Worm (Caenorhabditis elegans) whole organism, midembryonic: Measurements from ENCODE around the gene C06B8.7.

Experiments
- T22C8.4 ChIP-seq: fragments of 200-800 bp; sonication (Bioruptor generic); IDR thresholded peaks from 2 replicates; pipeline ENCODE4 v1.3.6; 2022; ENCODE audit warnings: missing genetic modification characterization, missing compliant biosample characterization
- cog-1 ChIP-seq: sonication (generic microtip); optimal IDR thresholded peaks from 2 replicates; lab custom pipeline; 2016; ENCODE audit warnings: missing genetic modification characterization, missing compliant biosample characterization
- flt-1 ChIP-seq: fragments of 200-800 bp; sonication (Bioruptor generic); IDR thresholded peaks from 2 replicates; pipeline ENCODE4 v1.3.6; 2022; ENCODE audit warnings: missing genetic modification characterization, missing compliant biosample characterization
- klf-2 ChIP-seq: fragments of 200-800 bp; sonication (Bioruptor generic); conservative IDR thresholded peaks from 2 replicates; pipeline ENCODE4 v1.3.6; 2022; ENCODE audit warnings: missing genetic modification reagents, missing genetic modification characterization, missing compliant biosample characterization
- med-1 ChIP-seq: sonication (generic microtip); optimal IDR thresholded peaks from 2 replicates; lab custom pipeline; 2017; ENCODE audit warnings: missing genetic modification characterization, mild to moderate bottlenecking, missing compliant biosample characterization, antibody characterized with exemption, missing genetic modification reagents; ENCODE audit not compliant: insufficient read depth
- ref-1 ChIP-seq: fragments of 200-800 bp; sonication (Bioruptor generic); conservative IDR thresholded peaks from 2 replicates; pipeline ENCODE4 v1.3.6; 2022; ENCODE audit warnings: missing genetic modification reagents, missing genetic modification characterization, missing compliant biosample characterization
- tab-1 ChIP-seq: fragments of 200-800 bp; sonication (Bioruptor generic); IDR thresholded peaks from 2 replicates; pipeline ENCODE4 v1.3.6; 2022; ENCODE audit warnings: missing genetic modification characterization, missing compliant biosample characterization
- ztf-23 ChIP-seq: fragments of 200-800 bp; sonication (Bioruptor generic); IDR thresholded peaks from 2 replicates; pipeline ENCODE4 v1.3.6; 2022; ENCODE audit warnings: missing genetic modification reagents, missing genetic modification characterization, missing compliant biosample characterization
- ztf-29 ChIP-seq: fragments of 200-800 bp; sonication (Bioruptor generic); IDR thresholded peaks from 2 replicates; pipeline ENCODE4 v1.3.6; 2022; ENCODE audit warnings: missing genetic modification reagents, missing genetic modification characterization, missing compliant biosample characterization

Gene C06B8.7

DNA sequence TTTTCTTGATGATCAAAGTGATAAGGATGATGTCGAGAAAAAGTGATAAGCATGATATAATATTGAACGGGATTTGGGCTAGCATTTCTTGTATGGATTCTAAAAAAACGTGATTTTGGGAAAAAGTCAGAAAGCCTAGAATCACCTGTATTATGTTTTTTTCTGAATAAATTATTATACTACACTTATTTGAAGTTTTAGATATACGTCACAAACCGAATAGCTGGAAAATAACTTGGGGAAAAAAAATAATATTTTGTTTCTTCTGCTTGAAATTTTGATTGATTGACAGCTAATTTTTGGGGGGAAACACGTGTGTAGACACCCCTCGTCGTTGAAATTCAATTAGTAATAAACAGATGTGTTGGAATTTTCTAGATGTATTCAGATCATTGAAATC is 6.0 kb upstream of the C06B8.7 start, which contains the start of gene str-264:
TSS of gene str-264 (minus strand) at position 101 of the 400 bp plus-strand sequence.
- TF ChIP-seq T22C8.4 (GFP tag; lab: Robert Waterston, UW) (no peak), ref-1 (GFP tag; lab: Robert Waterston, UW) (no peak), med-1 (GFP tag; lab: Kevin White, UChicago) (no peak), klf-2 (GFP tag; lab: Robert Waterston, UW) (no peak), ztf-23 (GFP tag; lab: Robert Waterston, UW) (no peak), cog-1 (tag; lab: Kevin White, UChicago) (no peak), flt-1 (no peak), tab-1 (GFP tag; lab: Robert Waterston, UW) (no peak), ztf-29 (GFP tag; lab: Robert Waterston, UW) (no peak)

DNA sequence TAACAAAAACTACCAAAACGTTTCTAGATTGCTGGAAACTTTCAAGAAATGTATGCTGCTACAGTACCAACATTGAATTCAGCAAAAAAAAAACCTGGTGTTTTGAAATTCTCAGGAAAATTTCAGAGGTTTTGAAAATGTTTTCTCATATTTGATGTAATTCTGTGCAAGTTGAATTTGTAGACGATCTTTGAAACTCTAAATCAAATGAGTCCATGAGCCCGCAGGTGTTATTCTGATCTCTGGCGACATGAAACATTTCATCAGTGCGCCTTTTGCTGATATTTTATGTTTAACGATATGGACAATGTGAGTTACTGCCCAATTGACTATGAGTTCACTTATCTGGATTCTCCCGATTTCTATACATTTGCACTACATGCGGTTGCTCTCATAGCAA is 4.9 kb upstream of the C06B8.7 start, which contains the start of gene srh-218:
TSS of gene srh-218 (plus strand) at position 301 of the 400 bp plus-strand sequence.
- no peak for TF ChIP-seq tab-1 (GFP tag; lab: Robert Waterston, UW)
- no peak for TF ChIP-seq ztf-23 (GFP tag; lab: Robert Waterston, UW)
- no peak for TF ChIP-seq med-1 (GFP tag; lab: Kevin White, UChicago)
- TF ChIP-seq ztf-29 (GFP tag; lab: Robert Waterston, UW), result no peak
- no peak for TF ChIP-seq flt-1
- no peak for TF ChIP-seq cog-1 (tag; lab: Kevin White, UChicago)
- TF ChIP-seq ref-1 (GFP tag; lab: Robert Waterston, UW), result no peak
- no peak for TF ChIP-seq klf-2 (GFP tag; lab: Robert Waterston, UW)
- no peak for TF ChIP-seq T22C8.4 (GFP tag; lab: Robert Waterston, UW)

DNA sequence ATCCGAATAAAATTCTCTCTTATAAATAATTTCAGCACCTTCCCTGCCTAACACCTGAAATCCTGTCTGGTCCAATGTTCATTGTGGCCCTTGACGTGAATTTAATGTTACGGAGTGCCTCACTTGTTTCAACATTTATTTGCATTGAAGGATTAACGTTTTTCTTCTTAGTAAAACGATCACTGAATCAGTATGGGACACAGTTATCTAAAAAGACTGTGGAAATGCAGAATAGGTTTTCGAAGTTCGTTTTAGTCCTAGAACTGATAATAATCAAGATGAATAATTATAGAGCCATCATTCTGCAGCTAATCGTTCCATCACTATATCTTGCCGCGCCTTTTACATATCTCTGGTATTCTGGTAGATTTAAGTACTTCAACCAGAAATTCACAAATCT is 3.4 kb upstream of the C06B8.7 start, which contains the start of gene srh-219:
TSS of gene srh-219 (plus strand) at position 301 of the 400 bp plus-strand sequence.
- TF ChIP-seq cog-1 (tag; lab: Kevin White, UChicago) (no peak), tab-1 (GFP tag; lab: Robert Waterston, UW) (no peak), ztf-23 (GFP tag; lab: Robert Waterston, UW) (no peak), T22C8.4 (GFP tag; lab: Robert Waterston, UW) (no peak), flt-1 (no peak), med-1 (GFP tag; lab: Kevin White, UChicago) (no peak), ref-1 (GFP tag; lab: Robert Waterston, UW) (no peak), klf-2 (GFP tag; lab: Robert Waterston, UW) (no peak), ztf-29 (GFP tag; lab: Robert Waterston, UW) (no peak)

DNA sequence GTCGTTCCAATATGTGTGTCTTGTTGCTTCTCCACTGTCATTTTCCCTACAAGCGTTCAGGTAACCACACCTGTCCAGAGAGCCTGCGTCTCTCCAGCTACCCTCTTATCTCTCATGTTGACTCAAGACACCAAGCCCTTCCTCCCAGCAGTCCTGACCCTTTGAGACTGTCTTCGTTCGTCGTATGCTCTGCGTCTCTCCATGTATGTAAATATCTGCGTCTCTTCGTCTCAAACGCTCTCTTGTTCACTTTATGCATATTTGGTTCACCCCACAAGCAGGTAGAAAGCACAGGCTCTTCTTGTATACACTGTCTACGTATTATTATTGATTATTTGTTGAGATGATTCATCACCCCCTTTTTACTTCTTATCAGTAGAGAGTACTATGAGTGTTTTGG is 803 bp upstream of the C06B8.7 start:
- TF ChIP-seq med-1 (GFP tag; lab: Kevin White, UChicago) (no peak), ref-1 (GFP tag; lab: Robert Waterston, UW) (no peak), klf-2 (GFP tag; lab: Robert Waterston, UW) (no peak), flt-1 (no peak), ztf-29 (GFP tag; lab: Robert Waterston, UW) (peak; percentile 53; the same call in 1 of the 2 replicates), T22C8.4 (GFP tag; lab: Robert Waterston, UW) (no peak), cog-1 (tag; lab: Kevin White, UChicago) (peak; percentile 12)

DNA sequence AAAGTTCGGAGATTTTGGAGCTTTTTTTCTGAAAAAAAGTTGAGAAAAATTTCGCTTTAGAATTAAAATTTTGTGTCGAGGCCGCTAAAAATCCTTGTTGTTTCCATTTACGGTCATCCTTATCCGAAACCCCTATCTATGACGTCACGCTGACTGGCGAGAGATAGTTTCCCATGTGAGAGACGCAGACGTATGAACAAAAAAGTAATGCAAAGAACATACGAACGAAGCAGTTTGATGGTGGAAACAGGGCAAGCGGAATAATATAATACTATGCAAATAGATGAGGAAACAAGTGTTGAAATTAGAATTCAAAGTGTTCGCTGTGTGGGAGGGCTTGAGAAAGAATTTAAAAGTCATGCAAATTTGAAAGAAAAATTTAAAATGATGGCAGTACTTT is 565 bp downstream of the C06B8.7 start:
- TF ChIP-seq klf-2 (GFP tag; lab: Robert Waterston, UW), result no peak
- TF ChIP-seq ref-1 (GFP tag; lab: Robert Waterston, UW), result no peak
- TF ChIP-seq ztf-23 (GFP tag; lab: Robert Waterston, UW), result no peak
- TF ChIP-seq T22C8.4 (GFP tag; lab: Robert Waterston, UW), result no peak
- TF ChIP-seq med-1 (GFP tag; lab: Kevin White, UChicago), result no peak
- no peak for TF ChIP-seq flt-1
- no peak for TF ChIP-seq cog-1 (tag; lab: Kevin White, UChicago)

DNA sequence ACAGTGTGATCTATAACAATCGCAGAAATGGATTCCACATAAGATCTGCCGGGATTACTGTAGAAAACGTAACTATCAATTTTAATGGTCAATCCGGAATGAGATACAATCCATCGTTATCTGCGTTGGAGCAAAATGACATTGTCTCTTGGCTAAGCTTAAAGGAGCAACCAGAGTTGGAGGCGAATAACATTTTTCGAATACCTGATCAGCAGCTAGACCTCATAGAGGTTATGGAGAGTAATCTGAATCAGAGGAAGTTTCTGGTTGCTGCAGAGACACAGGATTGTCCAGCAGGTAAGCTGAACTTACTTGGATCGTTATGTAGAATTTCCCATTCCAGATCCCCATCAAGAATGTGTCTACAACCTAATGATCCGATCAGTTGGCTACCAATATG is 5.1 kb downstream of the C06B8.7 start:
- TF ChIP-seq cog-1 (tag; lab: Kevin White, UChicago) (no peak), flt-1 (no peak), ref-1 (GFP tag; lab: Robert Waterston, UW) (no peak), med-1 (GFP tag; lab: Kevin White, UChicago) (no peak), ztf-23 (GFP tag; lab: Robert Waterston, UW) (no peak), T22C8.4 (GFP tag; lab: Robert Waterston, UW) (no peak), ztf-29 (GFP tag; lab: Robert Waterston, UW) (no peak), tab-1 (GFP tag; lab: Robert Waterston, UW) (no peak)

DNA sequence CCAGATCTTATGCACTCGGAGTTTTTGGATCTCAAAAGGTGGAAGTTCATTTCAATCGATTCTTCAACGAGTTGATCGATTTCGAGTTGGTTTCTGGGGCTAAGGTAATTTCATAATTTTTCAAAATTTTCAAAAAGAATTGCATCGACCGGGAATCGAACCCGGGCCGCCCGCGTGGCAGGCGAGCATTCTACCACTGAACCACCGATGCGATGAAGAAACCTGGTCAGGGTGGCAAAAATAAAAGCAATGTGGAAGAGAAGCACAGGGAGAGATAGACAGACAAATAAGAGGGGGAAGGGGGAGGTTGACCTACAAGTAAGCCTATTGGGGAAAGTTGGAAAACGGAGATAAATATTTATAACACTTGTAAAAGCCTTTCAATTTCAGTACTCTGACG is 6.5 kb downstream of the C06B8.7 start:
- peak; percentile 71 for TF ChIP-seq ztf-23 (GFP tag; lab: Robert Waterston, UW)
- peak; percentile 50; the same call in 1 of the 2 replicates for TF ChIP-seq ztf-29 (GFP tag; lab: Robert Waterston, UW)
- 0 out of 2 replicates have a peak, but pooled peaks have one; percentile 10 for TF ChIP-seq klf-2 (GFP tag; lab: Robert Waterston, UW)
- TF ChIP-seq cog-1 (tag; lab: Kevin White, UChicago), result no peak
- peak; percentile 85 for TF ChIP-seq flt-1
- no peak for TF ChIP-seq med-1 (GFP tag; lab: Kevin White, UChicago)
- peak; percentile 62 for TF ChIP-seq ref-1 (GFP tag; lab: Robert Waterston, UW)
- TF ChIP-seq tab-1 (GFP tag; lab: Robert Waterston, UW), result peak; percentile 79
- TF ChIP-seq T22C8.4 (GFP tag; lab: Robert Waterston, UW), result 0 out of 2 replicates have a peak, but pooled peaks have one; percentile 43

DNA sequence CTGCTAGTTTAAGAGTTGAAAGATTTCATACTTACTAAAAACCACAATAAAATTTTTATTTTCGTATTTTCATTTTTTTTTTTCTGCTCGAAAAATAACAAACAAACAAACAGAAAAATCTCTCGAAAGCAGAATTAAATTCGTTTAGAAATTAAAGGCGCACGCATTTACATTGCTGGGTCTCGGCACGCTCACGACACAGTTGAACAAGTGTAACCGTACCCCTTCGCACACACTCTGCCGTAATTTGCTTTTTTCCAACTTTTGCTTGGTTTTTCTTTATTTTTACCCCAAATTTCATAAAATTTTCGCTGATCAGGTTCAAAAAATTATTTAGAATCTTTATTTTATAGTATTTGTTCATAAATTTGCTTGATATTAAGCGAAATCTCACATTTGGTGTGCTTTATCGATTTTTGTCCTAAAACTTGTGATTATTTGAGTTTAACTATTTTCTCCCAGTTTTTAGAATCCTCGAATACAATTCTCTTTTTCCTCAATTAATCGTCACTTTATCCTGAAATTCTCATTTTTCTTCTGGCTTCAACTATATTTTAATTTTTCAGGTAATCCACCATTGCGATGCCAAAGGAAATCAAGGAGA is 13.2 kb downstream of the C06B8.7 start, which contains the start of gene rpl-38:
TSS of gene rpl-38 (plus strand) at position 554 of the 604 bp plus-strand sequence.
- no peak for TF ChIP-seq ztf-23 (GFP tag; lab: Robert Waterston, UW)
- no peak for TF ChIP-seq ref-1 (GFP tag; lab: Robert Waterston, UW)
- no peak for TF ChIP-seq med-1 (GFP tag; lab: Kevin White, UChicago)
- TF ChIP-seq tab-1 (GFP tag; lab: Robert Waterston, UW), result no peak
- TF ChIP-seq T22C8.4 (GFP tag; lab: Robert Waterston, UW), result no peak
- TF ChIP-seq cog-1 (tag; lab: Kevin White, UChicago), result no peak
- no peak for TF ChIP-seq flt-1
- no peak for TF ChIP-seq ztf-29 (GFP tag; lab: Robert Waterston, UW)
- no peak for TF ChIP-seq klf-2 (GFP tag; lab: Robert Waterston, UW)
